Fruit fly (Drosophila melanogaster) Kc167 (cell line): ENCODE measurements around the gene CG6179.

ENCODE experiments used
- Myc ChIP-seq: fragments of >200 bp; optimal IDR thresholded peaks from 2 replicates; lab custom pipeline; 2017; ENCODE audit warnings: missing external identifiers
- Sin3A ChIP-seq: fragments of >200 bp; optimal IDR thresholded peaks from 2 replicates; lab custom pipeline; 2018; ENCODE audit warnings: missing external identifiers
- h ChIP-seq: fragments of >200 bp; optimal IDR thresholded peaks from 3 replicates; lab custom pipeline; 2018; ENCODE audit warnings: missing external identifiers
- insv ChIP-seq: fragments of >200 bp; optimal IDR thresholded peaks from 3 replicates; lab custom pipeline; 2018; ENCODE audit warnings: missing external identifiers
- psq ChIP-seq: fragments of >200 bp; optimal IDR thresholded peaks from 2 replicates; lab custom pipeline; 2017; ENCODE audit warnings: missing external identifiers
- ttk ChIP-seq: sonication (Bioruptor generic); optimal IDR thresholded peaks from 2 replicates; lab custom pipeline; 2017; ENCODE audit warnings: missing external identifiers

CG6179 gene

DNA sequence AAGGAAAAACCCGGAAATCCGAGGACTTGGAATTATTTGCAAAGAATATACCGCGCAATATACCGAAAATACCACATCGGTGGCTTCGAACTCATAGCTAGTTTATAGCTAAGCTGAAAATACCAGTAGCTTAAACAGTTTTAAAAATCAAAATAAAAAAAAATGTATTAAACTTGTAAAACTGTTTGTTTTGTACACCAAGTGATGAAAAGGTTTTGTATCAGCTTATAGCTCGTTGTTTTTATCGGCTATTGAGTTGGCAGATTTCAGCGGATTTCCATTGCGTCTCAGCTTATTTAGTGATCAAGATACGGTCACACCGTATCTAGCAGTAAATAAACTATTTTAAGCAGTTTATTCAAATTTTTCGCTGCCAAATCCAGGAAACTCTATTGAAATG is at the start of gene CG6179, which contains the start of gene por:
TSS of gene CG6179 (plus strand) at position 292 of the 400 bp plus-strand sequence.
TSS of gene por (minus strand) at position 64 of the 400 bp plus-strand sequence.
- no peak for TF ChIP-seq Sin3A (lab: Kevin White, UChicago)
- no peak for TF ChIP-seq ttk (lab: Kevin White, UChicago)
- no peak for TF ChIP-seq h (lab: Kevin White, UChicago)
- no peak for TF ChIP-seq Myc
- no peak for TF ChIP-seq insv (lab: Kevin White, UChicago)

DNA sequence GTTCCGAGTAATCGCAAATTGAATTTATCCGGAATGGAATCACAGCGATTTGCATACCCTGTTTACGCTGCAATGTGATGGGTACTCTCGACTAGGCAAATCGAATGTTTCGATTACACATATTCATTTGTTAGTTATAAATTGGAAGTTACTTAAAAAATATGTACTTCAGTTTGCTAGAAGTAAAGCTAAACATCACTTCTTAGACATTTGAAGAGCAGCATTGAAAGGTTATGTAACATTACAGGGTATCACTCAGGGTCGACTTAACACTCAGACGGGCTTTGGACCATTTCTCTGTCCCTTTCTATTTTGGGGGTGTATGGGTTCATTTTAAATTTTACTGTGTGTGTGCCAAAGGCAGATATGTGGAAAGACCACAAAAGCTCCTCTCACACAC is 38.9 kb upstream of the CG6179 start:
- TF ChIP-seq h (lab: Kevin White, UChicago), result no peak
- TF ChIP-seq psq (lab: Kevin White, UChicago), result no peak
- TF ChIP-seq ttk (lab: Kevin White, UChicago), result no peak
- TF ChIP-seq insv (lab: Kevin White, UChicago), result no peak
- no peak for TF ChIP-seq Sin3A (lab: Kevin White, UChicago)
- no peak for TF ChIP-seq Myc

DNA sequence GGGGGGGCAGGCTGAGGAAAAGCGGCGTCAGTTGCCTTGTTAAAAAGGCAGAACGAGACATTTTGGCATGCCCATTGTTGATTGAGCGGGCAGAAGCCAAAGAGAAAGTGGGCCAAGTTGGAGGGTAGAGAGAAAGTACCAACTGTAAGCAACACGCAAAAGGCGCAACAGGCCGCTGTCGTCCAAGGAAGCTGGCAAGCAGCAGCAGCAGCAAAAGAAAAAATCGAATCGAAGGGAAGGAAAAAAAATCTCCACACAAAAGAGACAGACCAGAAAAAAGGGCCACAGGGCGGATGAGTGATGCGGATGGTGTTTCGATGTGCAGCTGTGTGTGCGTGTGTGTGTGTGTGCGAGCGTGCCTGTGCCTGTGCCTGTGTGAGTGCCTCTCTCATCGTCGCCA is 32.2 kb upstream of the CG6179 start:
- no peak for TF ChIP-seq psq (lab: Kevin White, UChicago)
- no peak for TF ChIP-seq ttk (lab: Kevin White, UChicago)
- no peak for TF ChIP-seq insv (lab: Kevin White, UChicago)
- TF ChIP-seq Myc, result no peak
- TF ChIP-seq Sin3A (lab: Kevin White, UChicago), result no peak
- no peak for TF ChIP-seq h (lab: Kevin White, UChicago)

- TF ChIP-seq ttk (lab: Kevin White, UChicago) (no peak), Sin3A (lab: Kevin White, UChicago) (no peak), h (lab: Kevin White, UChicago) (no peak), insv (lab: Kevin White, UChicago) (no peak), Myc (no peak), psq (lab: Kevin White, UChicago) (no peak)
Measured at dm6 chrX:18350609-18351008, 29.3 kb upstream of the CG6179 start.

dm6 chrX:18356141-18356600 is 23.7 kb upstream of the CG6179 start, which contains the start of gene kairos:
Gene kairos, minus strand, starts transcription at chrX:18356191.
- TF ChIP-seq h (lab: Kevin White, UChicago) (no peak), psq (lab: Kevin White, UChicago) (no peak), ttk (lab: Kevin White, UChicago) (no peak), Sin3A (lab: Kevin White, UChicago) (no peak), insv (lab: Kevin White, UChicago) (no peak), Myc (no peak)

dm6 chrX:18357756-18358182 is 22.1 kb upstream of the CG6179 start:
- TF ChIP-seq insv (lab: Kevin White, UChicago), result no peak
- no peak for TF ChIP-seq Myc
- TF ChIP-seq ttk (lab: Kevin White, UChicago), result no peak
- no peak for TF ChIP-seq Sin3A (lab: Kevin White, UChicago)
- TF ChIP-seq h (lab: Kevin White, UChicago), result no peak
- no peak for TF ChIP-seq psq (lab: Kevin White, UChicago)

DNA sequence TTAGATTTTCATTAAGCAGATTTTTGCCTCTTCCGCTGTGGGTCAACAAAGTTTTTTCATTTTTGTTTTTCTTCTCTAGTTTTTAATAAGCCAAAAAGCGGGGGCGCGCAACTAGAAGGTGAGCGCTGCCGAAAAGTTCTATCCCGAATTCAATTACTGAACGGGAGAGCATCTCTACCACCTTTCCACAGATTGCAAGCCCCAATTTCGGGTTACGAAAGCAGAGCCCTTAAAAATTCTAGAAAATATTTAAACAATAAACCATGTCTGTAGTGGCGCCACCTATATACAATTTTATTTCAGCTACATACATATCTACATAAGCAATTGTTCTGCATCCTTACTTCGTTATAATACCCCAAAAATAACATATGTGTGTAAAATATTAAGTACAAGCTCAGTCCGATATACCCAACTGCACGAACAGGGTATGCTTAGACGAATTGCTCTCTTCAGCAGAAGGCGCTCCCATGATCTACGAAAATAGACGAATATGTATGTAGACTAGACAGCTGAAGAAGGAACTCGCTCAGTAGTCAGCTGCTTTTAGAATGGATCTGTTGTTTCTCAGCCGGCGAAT is 21.4 kb upstream of the CG6179 start, which contains the start of gene CG6106:
TSS of gene CG6106 (plus strand) at position 530 of the 580 bp plus-strand sequence.
- no peak for TF ChIP-seq insv (lab: Kevin White, UChicago)
- no peak for TF ChIP-seq Sin3A (lab: Kevin White, UChicago)
- TF ChIP-seq Myc, result no peak
- TF ChIP-seq h (lab: Kevin White, UChicago), result no peak
- no peak for TF ChIP-seq psq (lab: Kevin White, UChicago)
- TF ChIP-seq ttk (lab: Kevin White, UChicago), result no peak

dm6 chrX:18363423-18363822 is 16.5 kb upstream of the CG6179 start:
- TF ChIP-seq psq (lab: Kevin White, UChicago), result no peak
- no peak for TF ChIP-seq ttk (lab: Kevin White, UChicago)
- TF ChIP-seq Sin3A (lab: Kevin White, UChicago), result no peak
- no peak for TF ChIP-seq insv (lab: Kevin White, UChicago)
- TF ChIP-seq Myc, result no peak
- no peak for TF ChIP-seq h (lab: Kevin White, UChicago)

DNA sequence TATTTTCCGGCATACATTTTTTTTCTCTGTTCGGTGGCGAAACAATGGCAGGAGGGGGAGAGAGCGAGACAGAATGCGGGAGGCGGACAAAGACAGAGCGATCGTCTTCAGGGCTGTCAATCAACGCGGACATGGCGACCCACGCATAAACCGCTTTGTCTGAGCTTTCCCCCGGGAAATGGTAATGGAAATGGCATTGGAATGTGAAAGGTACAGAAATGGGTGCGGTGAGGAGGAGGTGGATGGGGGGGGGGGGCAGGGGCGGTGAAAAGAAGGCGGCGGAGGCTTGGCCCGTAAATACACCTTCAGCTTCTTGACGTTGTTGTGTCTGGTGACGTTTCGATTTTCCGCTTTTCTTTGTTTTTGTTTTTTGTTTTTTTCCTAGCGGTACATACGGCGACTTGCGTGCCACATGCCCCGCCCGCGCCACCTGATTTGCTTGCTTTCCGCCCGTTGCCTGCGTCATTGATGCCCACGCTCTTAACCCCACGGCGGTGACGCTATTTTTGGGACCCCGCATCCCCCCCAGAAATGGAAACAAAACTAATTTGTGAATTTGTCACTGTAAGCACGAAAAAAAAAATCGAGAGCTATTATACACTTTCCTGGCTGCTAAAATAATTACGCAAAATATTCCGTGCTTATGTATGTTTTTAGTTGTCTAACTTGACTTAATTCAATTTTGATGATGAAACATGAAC is 15.7 kb upstream of the CG6179 start:
- TF ChIP-seq Myc (no peak), ttk (lab: Kevin White, UChicago) (no peak), Sin3A (lab: Kevin White, UChicago) (no peak), h (lab: Kevin White, UChicago) (no peak), psq (lab: Kevin White, UChicago) (no peak), insv (lab: Kevin White, UChicago) (no peak)

DNA sequence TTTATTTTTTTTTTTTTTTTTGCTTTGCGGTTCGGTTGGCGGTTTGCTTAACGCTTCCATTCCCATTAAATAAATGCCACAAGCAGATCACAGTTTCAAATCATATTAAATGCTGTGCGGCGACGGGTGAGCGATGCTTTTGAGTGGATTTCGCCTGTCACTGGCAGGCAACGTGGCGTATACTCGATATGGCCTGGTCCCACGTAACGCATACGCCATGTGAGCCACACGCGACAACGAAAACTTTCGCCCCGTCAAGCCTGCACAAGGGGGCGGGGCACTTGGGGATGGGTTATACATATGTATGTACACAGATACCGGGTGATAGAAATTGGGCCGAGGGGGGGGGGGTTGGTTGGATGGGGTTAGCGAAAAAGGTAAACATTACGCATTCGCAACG is 14.9 kb upstream of the CG6179 start:
- TF ChIP-seq ttk (lab: Kevin White, UChicago) (no peak), Myc (no peak), h (lab: Kevin White, UChicago) (no peak), Sin3A (lab: Kevin White, UChicago) (no peak), insv (lab: Kevin White, UChicago) (no peak), psq (lab: Kevin White, UChicago) (no peak)

DNA sequence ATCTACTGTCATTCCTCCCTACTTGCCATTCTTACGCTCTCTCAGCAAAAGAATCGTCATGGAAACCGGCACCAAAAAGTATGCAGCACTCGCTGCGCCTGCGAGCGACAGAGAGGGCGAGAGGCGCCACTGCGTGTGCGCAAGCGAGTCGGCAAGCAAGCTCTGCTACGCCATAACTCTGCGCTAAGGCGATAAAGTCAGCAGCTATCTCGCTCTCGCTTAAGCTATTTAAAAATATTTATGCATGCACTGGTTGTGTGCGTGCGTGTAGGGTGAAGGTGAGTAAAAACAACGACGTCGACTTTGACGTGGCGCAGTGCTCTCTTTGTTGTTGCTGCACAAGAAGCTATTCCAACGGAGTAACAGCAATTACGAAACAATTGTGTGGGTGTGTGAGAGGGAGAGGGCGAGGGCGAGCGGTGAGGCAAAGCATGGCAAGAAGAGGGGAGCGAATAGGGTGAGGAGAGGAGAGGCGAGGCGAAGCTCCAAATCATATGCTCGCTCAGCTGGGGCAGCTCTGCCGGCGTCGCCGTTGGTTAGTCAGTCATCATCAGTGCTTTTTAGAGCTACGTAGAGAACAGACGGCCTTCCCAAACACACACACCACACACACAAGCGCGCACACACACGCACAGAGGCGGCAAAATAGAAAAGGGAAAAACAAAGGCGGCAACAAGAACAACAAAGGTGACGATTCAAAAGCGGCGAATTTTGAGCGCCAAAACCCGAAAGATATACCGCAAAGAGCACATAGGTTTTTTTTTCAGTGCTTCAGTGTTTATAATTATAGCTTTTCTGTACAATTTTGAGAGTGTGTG is 13.6 kb upstream of the CG6179 start, which contains the start of gene CrebB:
TSS of gene CrebB (plus strand) at position 325 of the 818 bp plus-strand sequence.
- TF ChIP-seq Sin3A (lab: Kevin White, UChicago), result no peak
- TF ChIP-seq Myc, result no peak
- no peak for TF ChIP-seq ttk (lab: Kevin White, UChicago)
- TF ChIP-seq psq (lab: Kevin White, UChicago), result no peak
- no peak for TF ChIP-seq h (lab: Kevin White, UChicago)
- TF ChIP-seq insv (lab: Kevin White, UChicago), result no peak
